Worm (Caenorhabditis elegans): ENCODE measurements around the gene ZK1010.8.

- no peak for TF ChIP-seq duxl-1 (tag; optimal IDR thresholded peaks at IDR 0.05; ENCODE audit: poor library complexity)
- no peak for TF ChIP-seq fkh-10 (GFP tag; optimal IDR thresholded peaks at IDR 0.05)
- TF ChIP-seq nhr-41 (GFP tag; IDR thresholded peaks at IDR 0.05) = no peak
- no peak for TF ChIP-seq ctbp-1 (GFP tag; IDR thresholded peaks at IDR 0.05)
- no peak for TF ChIP-seq ceh-62 (tag; optimal IDR thresholded peaks at IDR 0.05)
- no peak for TF ChIP-seq egl-27 (tag; optimal IDR thresholded peaks at IDR 0.05)
- TF ChIP-seq F26F4.8 (GFP tag; conservative IDR thresholded peaks at IDR 0.05) = no peak
- TF ChIP-seq T20F7.1 (GFP tag; optimal IDR thresholded peaks at IDR 0.05) = no peak
- TF ChIP-seq snpc-4 (tag; optimal IDR thresholded peaks at IDR 0.05) = no peak
Observed at ce11 chrIII:12959286-12959685, 41.2 kb downstream of the ZK1010.8 start.
